Worm (Caenorhabditis elegans): Measurements from ENCODE around the gene str-46.

Gene str-46

ce11 chrV:2899867-2900266 lies at the start of gene str-46:
str-46 (minus strand) TSS chrV:2899967.
- no peak for TF ChIP-seq zag-1 (tag; optimal IDR thresholded peaks at IDR 0.05)
- no peak for TF ChIP-seq daf-8 (GFP tag; IDR thresholded peaks at IDR 0.05)
- TF ChIP-seq mxl-2 (GFP tag; conservative IDR thresholded peaks at IDR 0.05) = no peak
- no peak for TF ChIP-seq lin-29 (GFP tag; IDR thresholded peaks at IDR 0.05)
- TF ChIP-seq pqm-1 (tag; optimal IDR thresholded peaks at IDR 0.05) = no peak
- no peak for TF ChIP-seq php-3 (GFP tag; IDR thresholded peaks at IDR 0.05)
- no peak for TF ChIP-seq ceh-32 (tag; optimal IDR thresholded peaks at IDR 0.05; ENCODE audit: poor library complexity)
- no peak for TF ChIP-seq zip-2 (tag; optimal IDR thresholded peaks at IDR 0.05)
- no peak for TF ChIP-seq spr-1 (tag; optimal IDR thresholded peaks at IDR 0.05)

DNA sequence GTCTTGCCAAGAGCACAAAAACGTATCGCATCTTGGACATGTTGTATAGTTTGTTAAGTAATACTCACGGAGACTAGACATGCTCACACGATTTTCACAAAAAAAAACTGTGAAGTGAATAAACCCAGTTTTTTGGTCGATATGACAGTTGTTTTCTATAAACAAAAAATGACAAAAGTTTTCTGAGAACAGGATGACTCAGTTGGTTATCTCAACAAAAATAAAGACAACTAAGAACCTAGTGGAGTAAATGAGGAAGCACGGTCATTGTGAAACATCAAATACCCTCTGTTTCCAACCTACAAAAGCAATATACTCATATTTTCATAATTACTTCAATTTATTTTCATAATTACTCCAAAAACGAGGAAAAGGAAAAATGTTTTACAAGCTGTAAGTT lies 45.8 kb upstream of the str-46 start, which contains the start of gene srh-87:
srh-87 (minus strand) TSS at position 101 of the 400 bp plus-strand sequence.
- TF ChIP-seq egl-27 (tag; optimal IDR thresholded peaks at IDR 0.05) (no peak), lin-29 (GFP tag; IDR thresholded peaks at IDR 0.05) (no peak), dve-1 (tag; optimal IDR thresholded peaks at IDR 0.05; ENCODE audit: insufficient read depth) (no peak), F10B5.3 (tag; optimal IDR thresholded peaks at IDR 0.05) (no peak), daf-8 (GFP tag; IDR thresholded peaks at IDR 0.05) (no peak), Y5F2A.4 (GFP tag; optimal IDR thresholded peaks at IDR 0.05) (no peak), ceh-82 (tag; optimal IDR thresholded peaks at IDR 0.05) (no peak), nhr-48 (tag; optimal IDR thresholded peaks at IDR 0.05) (no peak), mdt-29 (GFP tag; IDR thresholded peaks at IDR 0.05) (no peak), F49E8.2 (tag; optimal IDR thresholded peaks at IDR 0.05; ENCODE audit: borderline replicate concordance) (no peak), lim-7 (GFP tag; IDR thresholded peaks at IDR 0.05) (no peak), zip-2 (tag; optimal IDR thresholded peaks at IDR 0.05) (no peak), Y105C5A.15 (GFP tag; IDR thresholded peaks at IDR 0.05) (no peak)

DNA sequence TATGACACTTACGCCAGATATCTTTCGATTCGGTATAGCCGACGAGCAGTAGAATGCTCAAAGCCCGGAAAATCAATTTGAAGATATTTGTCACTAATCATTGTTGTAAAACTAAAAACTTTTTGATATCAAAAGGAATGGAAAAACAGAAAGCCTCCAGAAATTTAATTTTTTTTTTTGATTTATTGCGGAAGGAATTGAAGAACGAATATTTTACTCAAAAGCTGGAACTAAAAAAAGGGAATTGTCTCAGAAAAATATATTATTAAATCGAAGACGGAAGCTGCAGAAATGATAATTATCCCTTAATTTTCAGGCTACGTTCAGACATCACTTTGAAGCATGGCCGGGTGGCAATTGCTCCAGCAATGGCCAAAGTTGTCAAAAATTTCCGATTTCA lies 44.1 kb upstream of the str-46 start, which contains the start of gene srw-137:
srw-137 (minus strand) TSS at position 101 of the 400 bp plus-strand sequence.
- no peak for TF ChIP-seq tra-1 (GFP tag; IDR thresholded peaks at IDR 0.05)
- TF ChIP-seq lin-1 (GFP tag; IDR thresholded peaks at IDR 0.05) = no peak
- TF ChIP-seq unc-39 (tag; optimal IDR thresholded peaks at IDR 0.05) = no peak
- no peak for TF ChIP-seq lin-13 (GFP tag; optimal IDR thresholded peaks at IDR 0.05)
- no peak for TF ChIP-seq lin-15B (tag; optimal IDR thresholded peaks at IDR 0.05)
- no peak for TF ChIP-seq fkh-10 (GFP tag; optimal IDR thresholded peaks at IDR 0.05)
- no peak for TF ChIP-seq hmg-1.1 (GFP tag; IDR thresholded peaks at IDR 0.05)
- no peak for TF ChIP-seq dmd-6 (GFP tag; IDR thresholded peaks at IDR 0.05)
- TF ChIP-seq lin-39 (tag; optimal IDR thresholded peaks at IDR 0.05) = no peak
- no peak for TF ChIP-seq nhr-11 (tag; optimal IDR thresholded peaks at IDR 0.05)
- TF ChIP-seq egl-27 (tag; optimal IDR thresholded peaks at IDR 0.05) = no peak
- TF ChIP-seq F10B5.3 (tag; optimal IDR thresholded peaks at IDR 0.05) = no peak
- no peak for TF ChIP-seq saeg-2 (GFP tag; IDR thresholded peaks at IDR 0.05)
- no peak for TF ChIP-seq egl-43 (GFP tag; IDR thresholded peaks at IDR 0.05)
- TF ChIP-seq ceh-28 (tag; optimal IDR thresholded peaks at IDR 0.05) = no peak
- TF ChIP-seq duxl-1 (tag; optimal IDR thresholded peaks at IDR 0.05; ENCODE audit: poor library complexity) = no peak
- TF ChIP-seq attf-4 (tag; optimal IDR thresholded peaks at IDR 0.05) = no peak
- TF ChIP-seq Y5F2A.4 (GFP tag; optimal IDR thresholded peaks at IDR 0.05) = no peak
- no peak for TF ChIP-seq ZK337.2 (GFP tag; IDR thresholded peaks at IDR 0.05)
- no peak for TF ChIP-seq mep-1 (tag; optimal IDR thresholded peaks at IDR 0.05)

DNA sequence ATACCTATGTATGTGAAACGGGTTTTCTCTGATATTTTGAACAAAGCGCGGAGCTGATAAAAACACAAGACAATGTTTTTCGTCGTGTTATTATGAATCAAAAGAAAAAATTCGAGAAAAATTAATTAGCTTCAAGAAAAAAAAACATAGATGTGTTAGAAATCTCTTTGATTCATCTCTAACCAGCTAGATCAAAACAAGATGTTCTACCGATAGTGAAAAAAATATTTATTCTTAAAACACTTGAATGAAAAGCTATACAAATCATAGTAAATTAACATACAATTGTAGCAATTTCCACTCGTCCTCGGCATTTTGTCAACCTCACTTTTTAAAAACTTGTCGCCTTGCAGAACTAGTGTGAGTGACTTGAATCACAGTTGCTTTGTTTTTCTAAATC lies 42.5 kb upstream of the str-46 start:
- TF ChIP-seq dmd-8 (GFP tag; IDR thresholded peaks at IDR 0.05) = no peak
- TF ChIP-seq aha-1 (tag) = no peak
- peak in 1 of 2 experiments; percentile 94 for TF ChIP-seq unc-62 (GFP tag; optimal IDR thresholded peaks at IDR 0.05 in 1 of 2)
- no peak for TF ChIP-seq unc-62 (tag; optimal IDR thresholded peaks at IDR 0.05)
- no peak for TF ChIP-seq fos-1 (tag; optimal IDR thresholded peaks at IDR 0.05)

Measured in whole organism, L4 larva.